Worm (Caenorhabditis elegans) whole organism, midembryonic: Measurements from ENCODE around the gene ZK185.4.

Source experiments
- T22C8.4 ChIP-seq: fragments of 200-800 bp; sonication (Bioruptor generic); IDR thresholded peaks from 2 replicates; pipeline ENCODE4 v1.3.6; 2022; ENCODE audit warnings: missing genetic modification characterization, missing compliant biosample characterization
- flt-1 ChIP-seq: fragments of 200-800 bp; sonication (Bioruptor generic); IDR thresholded peaks from 2 replicates; pipeline ENCODE4 v1.3.6; 2022; ENCODE audit warnings: missing genetic modification characterization, missing compliant biosample characterization
- klf-2 ChIP-seq: fragments of 200-800 bp; sonication (Bioruptor generic); conservative IDR thresholded peaks from 2 replicates; pipeline ENCODE4 v1.3.6; 2022; ENCODE audit warnings: missing genetic modification reagents, missing genetic modification characterization, missing compliant biosample characterization
- ref-1 ChIP-seq: fragments of 200-800 bp; sonication (Bioruptor generic); conservative IDR thresholded peaks from 2 replicates; pipeline ENCODE4 v1.3.6; 2022; ENCODE audit warnings: missing genetic modification reagents, missing genetic modification characterization, missing compliant biosample characterization
- ztf-23 ChIP-seq: fragments of 200-800 bp; sonication (Bioruptor generic); IDR thresholded peaks from 2 replicates; pipeline ENCODE4 v1.3.6; 2022; ENCODE audit warnings: missing genetic modification reagents, missing genetic modification characterization, missing compliant biosample characterization
- ztf-29 ChIP-seq: fragments of 200-800 bp; sonication (Bioruptor generic); IDR thresholded peaks from 2 replicates; pipeline ENCODE4 v1.3.6; 2022; ENCODE audit warnings: missing genetic modification reagents, missing genetic modification characterization, missing compliant biosample characterization

ce11 chrIV:4544215-4544614, 11.3 kb upstream of the ZK185.4 start:
- TF ChIP-seq flt-1 (no peak), ref-1 (no peak), ztf-23 (no peak), klf-2 (no peak), T22C8.4 (GFP tag; lab: Robert Waterston, UW) (no peak), ztf-29 (no peak)
